Fruit fly (Drosophila melanogaster): Measurements from ENCODE around the gene Hmgcl.
A peak's percentile ranks its signal among the peaks of the same experiment; 100 is the strongest.

The Hmgcl gene

DNA sequence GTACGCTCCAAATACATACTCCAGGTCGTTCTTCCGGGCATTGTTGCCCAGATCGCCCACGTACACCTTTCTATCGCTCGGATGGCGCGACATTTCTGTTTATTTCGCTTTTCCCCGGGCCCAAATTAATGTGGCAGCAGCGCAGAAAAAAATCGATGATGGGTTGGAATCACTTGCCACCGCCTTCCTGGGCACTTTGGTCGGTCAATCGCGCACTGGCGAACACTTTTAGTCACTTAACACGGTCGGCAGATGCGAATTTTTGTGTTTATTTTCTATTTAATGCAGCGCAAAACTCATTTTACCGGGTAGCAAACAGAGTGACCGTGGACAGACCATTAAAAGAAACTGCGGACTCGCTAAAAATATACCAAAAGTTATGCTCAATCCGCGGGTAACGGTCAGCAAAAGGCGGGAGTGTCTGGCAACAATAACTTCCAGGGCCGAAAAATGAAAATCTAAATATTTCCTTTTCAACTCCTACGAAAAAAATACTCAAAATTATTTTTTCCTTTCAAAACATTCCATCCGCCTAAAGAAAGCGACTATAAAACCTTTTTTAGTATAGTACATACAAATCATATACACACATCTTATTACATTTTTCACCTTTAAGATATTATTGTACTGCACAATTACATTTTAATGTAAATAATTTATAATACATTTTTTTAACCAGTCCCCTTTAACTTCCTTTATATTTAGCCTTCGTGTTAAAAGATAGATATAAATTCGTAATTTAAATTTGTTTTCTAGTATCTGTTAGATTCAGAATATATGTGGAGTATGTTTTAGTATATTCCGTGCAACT, 40.1 kb upstream of the Hmgcl start, which contains the start of gene x16 (continued):
- TF ChIP-seq cas (GFP tag; IDR thresholded peaks at IDR 0.05) (no peak), Elba2 (GFP tag; optimal IDR thresholded peaks at IDR 0.05) (no peak), CG9609 (GFP tag; optimal IDR thresholded peaks at IDR 0.05) (no peak), dimm (GFP tag; IDR thresholded peaks at IDR 0.05) (no peak), Lim3 (GFP tag; IDR thresholded peaks at IDR 0.05) (no peak), crc (GFP tag; optimal IDR thresholded peaks at IDR 0.05) (no peak), Rfx (GFP tag; IDR thresholded peaks at IDR 0.05) (peak; percentile 18; the same call in 1 of the 2 replicates), CG8944 (GFP tag; optimal IDR thresholded peaks at IDR 0.05) (no peak), ttk (GFP tag; IDR thresholded peaks at IDR 0.05) (no peak), sob (GFP tag; IDR thresholded peaks at IDR 0.05) (no peak), Dp (GFP tag; optimal IDR thresholded peaks at IDR 0.05) (peak; percentile 51), dmrt11E (tag; optimal IDR thresholded peaks at IDR 0.05) (no peak), MESR4 (GFP tag; optimal IDR thresholded peaks at IDR 0.05) (peak; percentile 7), crp (GFP tag; optimal IDR thresholded peaks at IDR 0.05) (no peak), CG11504 (tag; optimal IDR thresholded peaks at IDR 0.05) (peak; percentile 35), CG5180 (GFP tag; optimal IDR thresholded peaks at IDR 0.05) (no peak), CG11398 (GFP tag; optimal IDR thresholded peaks at IDR 0.05) (no peak), HLH3B (GFP tag; IDR thresholded peaks at IDR 0.05) (no peak), Dek (tag; optimal IDR thresholded peaks at IDR 0.05) (no peak), CG43689 (GFP tag; IDR thresholded peaks at IDR 0.05) (no peak), Sin3A (optimal IDR thresholded peaks at IDR 0.05) (peak; percentile 76), Ets97D (GFP tag; optimal IDR thresholded peaks at IDR 0.05) (peak; percentile 35), Mes4 (GFP tag; optimal IDR thresholded peaks at IDR 0.05) (no peak), zfh2 (GFP tag; optimal IDR thresholded peaks at IDR 0.05) (no peak), CG9932 (GFP tag; IDR thresholded peaks at IDR 0.05) (peak; percentile 37; the same call in 1 of the 2 replicates), psq (GFP tag; optimal IDR thresholded peaks at IDR 0.05) (no peak), Med (GFP tag) (peak; percentile 10), twi (tag; optimal IDR thresholded peaks at IDR 0.05) (no peak), CG8290 (GFP tag; optimal IDR thresholded peaks at IDR 0.05) (no peak), CG8290 (tag; optimal IDR thresholded peaks at IDR 0.05) (no peak), org-1 (GFP tag; optimal IDR thresholded peaks at IDR 0.05) (no peak), fd102C (GFP tag; optimal IDR thresholded peaks at IDR 0.05) (no peak), kah (GFP tag; optimal IDR thresholded peaks at IDR 0.05) (no peak), B-H2 (GFP tag; optimal IDR thresholded peaks at IDR 0.05) (peak; percentile 8), CG2202 (tag; optimal IDR thresholded peaks at IDR 0.05) (no peak), CG30403 (GFP tag; optimal IDR thresholded peaks at IDR 0.05) (peak; percentile 10), CG5953 (GFP tag; IDR thresholded peaks at IDR 0.05) (no peak), CG12391 (tag; optimal IDR thresholded peaks at IDR 0.05) (peak; percentile 18), CG2120 (GFP tag; optimal IDR thresholded peaks at IDR 0.05) (peak; percentile 11), CG11696 (GFP tag; IDR thresholded peaks at IDR 0.05) (no peak), MBD-R2 (GFP tag; IDR thresholded peaks at IDR 0.05) (peak; percentile 39), CG9727 (GFP tag; optimal IDR thresholded peaks at IDR 0.05) (no peak), pzg (GFP tag; optimal IDR thresholded peaks at IDR 0.05) (peak; percentile 56), CG34422 (GFP tag; IDR thresholded peaks at IDR 0.05) (0 out of 3 replicates have a peak, but pooled peaks have one; percentile 12), vfl (GFP tag; optimal IDR thresholded peaks at IDR 0.05) (no peak)
